Fruit fly (Drosophila melanogaster) S2 (cell line): ENCODE results near the gene Ten-m.

Experiments used
- CG8478 ChIP-seq: fragments of >200 bp; optimal IDR thresholded peaks from 2 replicates; lab custom pipeline; 2018
- CTCF ChIP-seq, 2 experiments: fragments of >200 bp; optimal IDR thresholded peaks; 2 replicates each; lab custom pipeline; 2018

DNA sequence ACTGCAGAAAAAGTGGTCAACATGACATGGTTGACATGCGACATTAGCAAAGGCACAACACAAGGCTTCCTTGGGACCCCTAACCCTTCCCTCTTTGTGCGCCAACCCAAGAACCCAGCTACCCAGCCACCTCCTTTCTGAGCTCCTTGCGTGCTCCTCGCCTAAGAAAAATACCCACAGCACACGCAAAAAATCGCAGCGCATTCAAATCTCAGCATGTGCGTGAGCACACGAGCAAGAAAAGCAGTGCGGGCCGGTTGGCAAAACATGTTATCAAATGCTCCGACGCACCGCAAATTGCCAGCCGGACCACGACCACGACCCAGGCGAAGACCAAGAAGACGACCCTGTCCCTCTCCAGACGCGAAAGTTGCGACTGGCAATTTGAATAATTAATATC is 30.2 kb downstream of the Ten-m start:
- no peak for TF ChIP-seq CG8478 (lab: Kevin White, UChicago)
- TF ChIP-seq CTCF (optimal IDR thresholded peaks at IDR 0.05; lab: Kevin White, UChicago): no peak
